Fruit fly (Drosophila melanogaster) whole organism, embryonic: Measurements from ENCODE around the gene Vti1a.

Source experiments
- CG10267 ChIP-seq: fragments of 200-800 bp; sonication (Bioruptor generic); optimal IDR thresholded peaks from 2 replicates; lab custom pipeline; 2018; ENCODE audit warnings: missing biosample characterization, mild to moderate bottlenecking, missing genetic modification characterization, moderate library complexity
- CG11456 ChIP-seq: fragments of 200-800 bp; sonication (Bioruptor generic); IDR thresholded peaks from 3 replicates; pipeline ENCODE4 v1.3.6; 2022; ENCODE audit warnings: missing biosample characterization, missing genetic modification characterization
- CG15269 ChIP-seq: fragments of 200-800 bp; sonication (Bioruptor generic); optimal IDR thresholded peaks from 2 replicates; lab custom pipeline; 2018; ENCODE audit warnings: missing biosample characterization, mild to moderate bottlenecking, missing genetic modification characterization, moderate library complexity
- CG15601 ChIP-seq: fragments of 200-800 bp; sonication (Bioruptor generic); optimal IDR thresholded peaks from 3 replicates; lab custom pipeline; 2019; ENCODE audit warnings: missing biosample characterization, mild to moderate bottlenecking, missing genetic modification characterization, moderate library complexity
- CG17328 ChIP-seq: fragments of 200-800 bp; sonication (Bioruptor generic); IDR thresholded peaks from 2 replicates; pipeline ENCODE4 v1.3.6; 2022; ENCODE audit warnings: missing biosample characterization, missing genetic modification characterization
- CG18476 ChIP-seq: fragments of 200-800 bp; sonication (Bioruptor generic); optimal IDR thresholded peaks from 2 replicates; lab custom pipeline; 2016; ENCODE audit warnings: missing biosample characterization, mild to moderate bottlenecking, missing genetic modification characterization
- CG2199 ChIP-seq: fragments of 200-800 bp; sonication (Bioruptor generic); IDR thresholded peaks from 3 replicates; pipeline ENCODE4 v1.3.6; 2022; ENCODE audit warnings: missing biosample characterization, missing genetic modification characterization
- CG4282 ChIP-seq: fragments of 200-800 bp; sonication (Bioruptor generic); optimal IDR thresholded peaks from 2 replicates; lab custom pipeline; 2016; ENCODE audit warnings: missing biosample characterization, missing genetic modification characterization
- CG6175 ChIP-seq: fragments of 200-800 bp; sonication (Bioruptor generic); IDR thresholded peaks from 3 replicates; pipeline ENCODE4 v1.3.6; 2022; ENCODE audit warnings: missing biosample characterization, missing genetic modification characterization
- CG6254 ChIP-seq: fragments of 200-800 bp; sonication (Bioruptor generic); optimal IDR thresholded peaks from 3 replicates; lab custom pipeline; 2017; ENCODE audit warnings: mild to moderate bottlenecking, missing biosample characterization, missing genetic modification reagents, missing genetic modification characterization
- CG7271 ChIP-seq: fragments of 200-800 bp; sonication (Bioruptor generic); optimal IDR thresholded peaks from 2 replicates; lab custom pipeline; 2018; ENCODE audit warnings: missing biosample characterization, mild to moderate bottlenecking, missing genetic modification characterization, moderate library complexity
- CG9215 ChIP-seq: fragments of 200-800 bp; sonication (Bioruptor generic); IDR thresholded peaks from 2 replicates; pipeline ENCODE4 v1.3.6; 2022; ENCODE audit warnings: missing biosample characterization, missing genetic modification characterization
- CG9727 ChIP-seq: fragments of 200-800 bp; sonication (Bioruptor generic); optimal IDR thresholded peaks from 3 replicates; lab custom pipeline; 2017; ENCODE audit warnings: missing biosample characterization, mild to moderate bottlenecking, missing genetic modification characterization
- CG9797 ChIP-seq: fragments of 200-800 bp; sonication (Bioruptor generic); optimal IDR thresholded peaks from 3 replicates; lab custom pipeline; 2018; ENCODE audit warnings: missing biosample characterization, mild to moderate bottlenecking, missing genetic modification characterization
- Ets97D ChIP-seq: fragments of 200-800 bp; sonication (Bioruptor generic); optimal IDR thresholded peaks from 3 replicates; lab custom pipeline; 2016; ENCODE audit warnings: missing biosample characterization, missing genetic modification characterization
- HLH3B ChIP-seq: fragments of 200-800 bp; sonication (Bioruptor generic); IDR thresholded peaks from 2 replicates; pipeline ENCODE4 v1.3.6; 2022; ENCODE audit warnings: missing biosample characterization, missing genetic modification characterization
- HmgZ ChIP-seq: fragments of 200-800 bp; sonication (Bioruptor generic); optimal IDR thresholded peaks from 2 replicates; lab custom pipeline; 2018; ENCODE audit warnings: missing biosample characterization, mild to moderate bottlenecking, missing genetic modification characterization
- br ChIP-seq: fragments of >200 bp; optimal IDR thresholded peaks from 2 replicates; lab custom pipeline; 2017
- cg ChIP-seq: fragments of 200-800 bp; sonication (Bioruptor generic); optimal IDR thresholded peaks from 3 replicates; lab custom pipeline; 2019; ENCODE audit warnings: missing biosample characterization, mild to moderate bottlenecking, missing genetic modification characterization, moderate library complexity
- ci ChIP-seq: fragments of 200-800 bp; sonication (Bioruptor generic); IDR thresholded peaks from 3 replicates; pipeline ENCODE4 v1.3.6; 2022; ENCODE audit warnings: missing biosample characterization, missing genetic modification characterization
- corto ChIP-seq: fragments of 200-800 bp; sonication (Bioruptor generic); optimal IDR thresholded peaks from 2 replicates; lab custom pipeline; 2016; ENCODE audit warnings: missing biosample characterization, mild to moderate bottlenecking, missing genetic modification characterization, moderate library complexity
- crol ChIP-seq: fragments of 200-800 bp; sonication (Bioruptor generic); IDR thresholded peaks from 2 replicates; pipeline ENCODE4 v1.3.6; 2022; ENCODE audit warnings: missing biosample characterization, missing genetic modification characterization
- danr ChIP-seq: fragments of 200-800 bp; sonication (Bioruptor generic); IDR thresholded peaks from 2 replicates; pipeline ENCODE4 v1.3.6; 2022; ENCODE audit warnings: missing biosample characterization, missing genetic modification characterization
- gfzf ChIP-seq: fragments of 200-800 bp; sonication (Bioruptor generic); optimal IDR thresholded peaks from 2 replicates; lab custom pipeline; 2016; ENCODE audit warnings: missing biosample characterization, mild to moderate bottlenecking, missing genetic modification characterization, moderate library complexity
- inv ChIP-seq: fragments of 200-800 bp; sonication (Bioruptor generic); IDR thresholded peaks from 2 replicates; pipeline ENCODE4 v1.3.6; 2022; ENCODE audit warnings: missing biosample characterization, missing genetic modification characterization; ENCODE audit not compliant: partially characterized antibody
- kay ChIP-seq: fragments of 200-800 bp; sonication (Bioruptor generic); optimal IDR thresholded peaks from 2 replicates; lab custom pipeline; 2016; ENCODE audit warnings: missing biosample characterization, missing genetic modification characterization
- kni ChIP-seq: fragments of 200-800 bp; sonication (Bioruptor generic); optimal IDR thresholded peaks from 3 replicates; lab custom pipeline; 2017; ENCODE audit warnings: mild to moderate bottlenecking, missing biosample characterization, missing genetic modification reagents, missing genetic modification characterization
- lab ChIP-seq: fragments of 200-800 bp; sonication (Bioruptor generic); optimal IDR thresholded peaks from 3 replicates; lab custom pipeline; 2017; ENCODE audit warnings: missing biosample characterization, missing genetic modification characterization, mild to moderate bottlenecking, moderate library complexity, missing genetic modification reagents
- mam ChIP-seq: fragments of 200-800 bp; sonication (Bioruptor generic); optimal IDR thresholded peaks from 3 replicates; lab custom pipeline; 2016; ENCODE audit warnings: missing biosample characterization, missing genetic modification characterization
- sisA ChIP-seq: fragments of 200-800 bp; sonication (Bioruptor generic); IDR thresholded peaks from 2 replicates; pipeline ENCODE4 v1.3.6; 2022; ENCODE audit warnings: missing biosample characterization, missing genetic modification characterization
- sqz ChIP-seq: fragments of 200-800 bp; sonication (Bioruptor generic); optimal IDR thresholded peaks from 3 replicates; lab custom pipeline; 2018; ENCODE audit warnings: missing biosample characterization, mild to moderate bottlenecking, missing genetic modification characterization
- sr ChIP-seq: fragments of 200-800 bp; sonication (Bioruptor generic); IDR thresholded peaks from 3 replicates; pipeline ENCODE4 v1.3.6; 2022; ENCODE audit warnings: missing biosample characterization, missing genetic modification characterization
- tio ChIP-seq: fragments of 200-800 bp; sonication (Bioruptor generic); optimal IDR thresholded peaks from 2 replicates; lab custom pipeline; 2017; ENCODE audit warnings: missing biosample characterization, missing genetic modification characterization, inconsistent platforms

Gene Vti1a

DNA sequence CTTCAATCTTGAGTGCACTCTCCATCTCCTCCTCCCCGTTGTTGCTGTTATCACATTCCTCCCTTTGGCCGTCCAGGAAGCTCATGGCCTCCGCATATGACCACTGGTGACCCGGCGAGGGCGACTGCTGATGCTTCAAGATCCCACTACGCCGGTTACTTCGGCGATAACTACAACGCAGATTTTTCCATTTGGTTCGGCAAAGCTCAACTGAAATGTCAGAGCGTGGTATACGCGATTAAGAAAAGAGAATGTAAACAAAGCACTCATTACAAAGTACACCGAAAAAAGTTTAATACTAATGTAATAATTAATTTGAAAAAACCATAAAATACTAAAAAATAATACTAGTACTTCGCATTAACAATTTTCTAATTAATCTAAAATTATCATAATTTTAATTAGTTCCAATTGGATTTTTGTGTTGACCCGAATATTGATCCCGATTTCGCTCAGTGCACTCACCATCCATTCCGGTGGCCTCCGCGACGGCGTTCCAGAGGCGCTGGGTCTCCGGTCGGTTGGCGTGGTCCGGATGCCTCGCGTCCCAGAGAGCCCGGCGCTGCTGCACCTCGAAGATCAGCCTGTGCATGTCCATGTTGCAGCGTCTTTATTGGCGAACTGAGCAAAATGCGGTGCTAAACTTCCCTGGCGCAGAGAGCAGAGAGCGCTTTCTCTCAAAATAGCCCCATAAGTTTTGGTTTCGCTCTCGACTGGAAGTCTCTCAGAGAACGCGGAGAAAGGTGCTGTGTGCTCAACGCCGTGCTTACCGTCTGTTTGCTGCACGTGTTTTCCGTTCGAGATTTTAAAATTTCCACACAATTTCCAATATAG is 46.0 kb upstream of the Vti1a start (continued):
- TF ChIP-seq CG4282 (GFP tag; lab: Kevin White, UChicago) (no peak), CG18476 (GFP tag; lab: Kevin White, UChicago) (peak; percentile 78)

DNA sequence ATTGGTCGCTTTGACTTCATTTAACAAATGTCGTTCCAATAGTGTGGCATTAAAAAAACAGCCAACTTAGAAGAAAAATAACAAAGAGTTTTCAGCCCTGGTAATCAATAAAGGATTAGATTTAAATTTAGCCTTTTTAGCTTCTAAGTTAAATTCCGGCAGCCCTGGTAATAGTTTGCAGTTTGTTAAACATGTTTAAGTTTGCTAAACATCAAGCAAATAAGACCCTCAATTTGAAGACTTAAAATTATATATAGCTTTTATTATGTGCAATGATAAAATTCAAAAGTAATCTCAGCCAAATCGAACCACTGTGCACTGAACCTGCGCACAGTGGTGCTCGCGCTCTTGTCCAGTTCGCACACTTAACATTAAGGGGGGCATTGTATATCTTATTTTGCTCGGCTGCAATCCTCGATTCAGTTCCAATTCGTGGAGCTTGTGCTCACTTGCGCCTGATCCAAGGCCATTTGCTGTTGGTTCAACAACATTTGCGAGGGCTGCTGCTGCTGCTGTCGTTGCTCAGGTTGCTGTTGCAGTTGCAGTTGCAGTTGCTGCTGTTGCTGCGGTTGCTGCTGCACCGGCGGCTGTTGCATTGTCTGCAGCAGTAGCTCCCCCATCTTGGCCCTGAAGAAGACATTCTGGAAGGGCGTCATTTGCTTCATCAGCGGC is 44.9 kb upstream of the Vti1a start:
- TF ChIP-seq CG11456 (GFP tag; lab: Robert Waterston, UW): no peak
- no peak for TF ChIP-seq lab (GFP tag; lab: Kevin White, UChicago)
- no peak for TF ChIP-seq CG7271 (tag; lab: Kevin White, UChicago)
- no peak for TF ChIP-seq sisA (GFP tag; lab: Robert Waterston, UW)
- TF ChIP-seq cg: no peak
- TF ChIP-seq tio (GFP tag; lab: Kevin White, UChicago): no peak
- no peak for TF ChIP-seq corto (GFP tag; lab: Kevin White, UChicago)
- no peak for TF ChIP-seq br (lab: Kevin White, UChicago)
- no peak for TF ChIP-seq CG15269 (tag; lab: Kevin White, UChicago)
- TF ChIP-seq gfzf (GFP tag; lab: Kevin White, UChicago): no peak
- TF ChIP-seq mam (GFP tag; lab: Kevin White, UChicago): no peak
- TF ChIP-seq Ets97D (GFP tag; lab: Kevin White, UChicago): no peak
- no peak for TF ChIP-seq CG9727 (GFP tag; lab: Kevin White, UChicago)
- TF ChIP-seq kay (GFP tag; lab: Kevin White, UChicago): no peak
- TF ChIP-seq HmgZ (tag; lab: Kevin White, UChicago): no peak
- TF ChIP-seq CG9797 (GFP tag; lab: Kevin White, UChicago): no peak
- TF ChIP-seq danr (GFP tag; lab: Robert Waterston, UW): no peak
- no peak for TF ChIP-seq CG10267 (tag; lab: Kevin White, UChicago)
- no peak for TF ChIP-seq CG15601

DNA sequence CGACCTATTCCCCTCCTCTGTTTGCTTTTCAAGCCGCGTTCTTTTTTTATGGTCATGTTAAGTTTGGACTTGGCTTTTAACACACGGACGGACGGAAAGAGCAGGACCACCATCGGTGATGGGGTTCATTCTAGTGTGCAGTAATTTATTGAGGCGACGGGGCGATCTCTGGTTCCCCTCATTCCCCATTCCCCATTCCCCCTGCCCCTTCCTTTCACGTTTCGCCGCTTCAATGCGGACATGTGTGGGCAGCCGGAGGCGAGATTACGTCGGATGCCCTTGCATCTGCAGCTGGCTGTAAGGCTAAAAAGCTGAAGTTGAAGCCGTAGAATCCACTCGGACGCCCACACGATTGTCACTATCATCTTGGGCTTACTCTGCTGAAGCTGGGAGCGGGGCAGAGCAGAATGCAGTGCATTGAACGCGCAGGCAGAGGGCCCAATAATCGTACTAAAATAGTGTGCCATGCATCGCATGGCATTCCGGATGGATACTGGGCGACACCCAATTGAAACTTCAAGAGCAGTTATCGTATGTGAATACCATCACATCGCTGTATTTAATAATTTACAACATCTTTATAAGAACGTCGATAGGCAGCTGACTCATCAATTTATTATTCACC is 43.9 kb upstream of the Vti1a start:
- peak; percentile 81; the same call in 1 of the 3 replicates for TF ChIP-seq CG2199
- peak; percentile 61 for TF ChIP-seq kni (GFP tag; lab: Kevin White, UChicago)
- 0 out of 2 replicates have a peak, but pooled peaks have one; percentile 8 for TF ChIP-seq CG17328 (GFP tag; lab: Robert Waterston, UW)
- peak; percentile 60; the same call in 1 of the 2 replicates for TF ChIP-seq crol
- TF ChIP-seq CG6254: peak; percentile 6
- no peak for TF ChIP-seq HLH3B
- TF ChIP-seq sqz (GFP tag; lab: Kevin White, UChicago): peak; percentile 9
- peak; percentile 22; the same call in 1 of the 3 replicates for TF ChIP-seq ci (GFP tag; lab: Robert Waterston, UW)
- TF ChIP-seq CG9215 (GFP tag; lab: Robert Waterston, UW): no peak
- TF ChIP-seq inv (GFP tag; lab: Robert Waterston, UW): no peak
- peak; percentile 70; the same call in 2 of the 3 replicates for TF ChIP-seq sr
- peak; percentile 17; the same call in 1 of the 3 replicates for TF ChIP-seq CG6175 (GFP tag; lab: Robert Waterston, UW)
